Worm (Caenorhabditis elegans): ENCODE measurements around the gene Y53F4B.19.

The Y53F4B.19 gene

DNA sequence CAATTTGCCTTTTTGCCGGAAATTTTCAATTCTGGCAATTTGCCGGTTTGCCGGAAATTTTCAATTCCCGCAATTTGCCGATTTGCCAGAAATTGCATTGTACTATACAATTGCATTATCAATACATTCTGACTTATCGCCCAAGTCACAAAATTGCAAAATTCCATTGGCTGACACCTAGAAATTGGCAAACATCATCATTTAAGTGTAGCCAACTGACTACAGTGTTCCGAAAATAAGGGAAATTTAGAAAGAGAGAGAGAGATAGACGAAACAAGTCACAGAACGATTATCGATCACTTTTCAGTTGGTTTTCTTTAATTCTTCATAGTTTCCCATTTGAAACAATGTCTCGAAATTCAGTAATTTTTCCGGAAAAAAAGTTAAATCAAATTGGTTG lies 34.6 kb downstream of the Y53F4B.19 start:
- TF ChIP-seq hlh-8 (tag; optimal IDR thresholded peaks at IDR 0.05): no peak
- TF ChIP-seq sox-2 (GFP tag; IDR thresholded peaks at IDR 0.05): no peak
- peak; percentile 21 for TF ChIP-seq elt-2 (tag; optimal IDR thresholded peaks at IDR 0.05)
- no peak for TF ChIP-seq hlh-15 (tag; optimal IDR thresholded peaks at IDR 0.05)
- no peak for TF ChIP-seq syd-9 (tag; optimal IDR thresholded peaks at IDR 0.05)
- no peak for TF ChIP-seq ets-4 (tag; optimal IDR thresholded peaks at IDR 0.05)

DNA sequence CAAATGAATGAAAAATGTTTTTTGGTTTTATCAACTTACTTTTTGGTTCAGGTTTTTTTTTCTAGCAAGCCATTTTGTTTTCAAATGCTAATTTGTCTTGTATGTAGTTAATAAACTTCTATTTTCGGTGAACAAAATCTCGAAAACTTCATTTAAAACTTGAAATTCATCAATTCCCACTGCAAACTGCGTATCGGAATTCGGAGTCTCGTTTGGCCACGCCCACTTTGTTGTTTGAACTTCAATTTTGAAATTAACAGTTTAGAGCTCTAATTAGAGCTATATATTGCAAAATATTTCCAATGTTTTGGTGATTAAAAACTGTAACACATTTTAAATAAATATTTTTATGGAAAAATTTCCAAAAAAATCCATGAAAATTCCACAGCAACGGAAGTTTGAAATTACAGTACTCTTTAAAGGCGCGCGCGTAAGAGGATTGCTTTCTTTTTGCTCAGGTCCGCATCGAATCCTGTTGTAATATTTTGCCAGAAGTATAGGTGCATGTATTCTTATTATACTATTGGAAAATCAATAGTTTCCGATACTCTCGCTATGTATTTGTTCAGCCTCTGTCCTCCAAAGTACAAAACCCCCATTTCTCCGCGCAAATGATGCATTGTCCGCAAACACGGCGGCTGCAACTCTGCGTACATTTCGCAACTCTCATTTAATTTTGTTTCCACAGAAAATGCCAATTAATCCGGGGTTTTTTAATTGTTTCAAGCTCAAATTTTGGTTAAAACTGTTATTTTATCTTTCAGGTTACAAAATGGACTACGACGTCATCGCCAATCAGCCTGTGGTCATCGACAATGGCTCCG lies 43.0 kb downstream of the Y53F4B.19 start, which contains the start of gene arp-1:
TSS of gene arp-1 (plus strand) at position 765 of the 824 bp plus-strand sequence.
- TF ChIP-seq gmeb-2 (tag; optimal IDR thresholded peaks at IDR 0.05): no peak
- peak; percentile 45 for TF ChIP-seq ceh-31 (tag; optimal IDR thresholded peaks at IDR 0.05)
- TF ChIP-seq ceh-9 (tag; optimal IDR thresholded peaks at IDR 0.05): no peak
- TF ChIP-seq dmd-4 (tag; optimal IDR thresholded peaks at IDR 0.05; ENCODE audit: borderline replicate concordance): no peak
- TF ChIP-seq ama-1 (optimal IDR thresholded peaks at IDR 0.05): no peak
- no peak for TF ChIP-seq ceh-24 (tag; optimal IDR thresholded peaks at IDR 0.05)
- TF ChIP-seq hlh-8 (tag; optimal IDR thresholded peaks at IDR 0.05): no peak
- peak; percentile 10 for TF ChIP-seq zip-5 (tag; optimal IDR thresholded peaks at IDR 0.05)
- no peak for TF ChIP-seq nhr-232 (tag; optimal IDR thresholded peaks at IDR 0.05)
- TF ChIP-seq npax-4 (tag; optimal IDR thresholded peaks at IDR 0.05): no peak
- TF ChIP-seq odd-2 (tag; optimal IDR thresholded peaks at IDR 0.05): no peak
- no peak for TF ChIP-seq sox-2 (GFP tag; IDR thresholded peaks at IDR 0.05)
- TF ChIP-seq fax-1 (tag; optimal IDR thresholded peaks at IDR 0.05): no peak
- no peak for TF ChIP-seq fkh-6 (tag; optimal IDR thresholded peaks at IDR 0.05)
- no peak for TF ChIP-seq unc-86 (tag; optimal IDR thresholded peaks at IDR 0.05)
- no peak for TF ChIP-seq Y22D7AL.16 (tag; optimal IDR thresholded peaks at IDR 0.05)
- TF ChIP-seq lin-11 (tag; optimal IDR thresholded peaks at IDR 0.05): no peak
- TF ChIP-seq ceh-18 (tag; optimal IDR thresholded peaks at IDR 0.05): no peak
- TF ChIP-seq ets-4 (tag; optimal IDR thresholded peaks at IDR 0.05): no peak
- no peak for TF ChIP-seq hlh-15 (tag; optimal IDR thresholded peaks at IDR 0.05)
- TF ChIP-seq sox-4 (tag; optimal IDR thresholded peaks at IDR 0.05): no peak
- no peak for TF ChIP-seq ahr-1 (tag; optimal IDR thresholded peaks at IDR 0.05)
- no peak for TF ChIP-seq fkh-10 (GFP tag; optimal IDR thresholded peaks at IDR 0.05)
- no peak for TF ChIP-seq unc-3 (GFP tag; conservative IDR thresholded peaks at IDR 0.05)
- TF ChIP-seq unc-3 (tag; optimal IDR thresholded peaks at IDR 0.05): no peak
- no peak for TF ChIP-seq unc-55 (GFP tag; optimal IDR thresholded peaks at IDR 0.05)
- TF ChIP-seq F13H6.1 (tag; optimal IDR thresholded peaks at IDR 0.05): no peak
- TF ChIP-seq lim-6 (tag; optimal IDR thresholded peaks at IDR 0.05): no peak
- TF ChIP-seq eyg-1 (tag; optimal IDR thresholded peaks at IDR 0.05): no peak
- TF ChIP-seq elt-2 (tag; optimal IDR thresholded peaks at IDR 0.05): peak; percentile 20
- TF ChIP-seq pha-2 (tag; optimal IDR thresholded peaks at IDR 0.05): peak; percentile 4
- peak; percentile 67 for TF ChIP-seq unc-42 (tag; optimal IDR thresholded peaks at IDR 0.05)
- TF ChIP-seq hlh-30 (tag; optimal IDR thresholded peaks at IDR 0.05; ENCODE audit: insufficient read depth): no peak
- TF ChIP-seq sdc-2 (tag; optimal IDR thresholded peaks at IDR 0.05): no peak
- peak; percentile 3 for TF ChIP-seq ceh-34 (tag; optimal IDR thresholded peaks at IDR 0.05)
- peak; percentile 39 for TF ChIP-seq nfya-1 (tag; optimal IDR thresholded peaks at IDR 0.05)
- TF ChIP-seq pqm-1 (tag; optimal IDR thresholded peaks at IDR 0.05): no peak
- TF ChIP-seq syd-9 (tag; optimal IDR thresholded peaks at IDR 0.05): no peak
- TF ChIP-seq pha-4 (tag; optimal IDR thresholded peaks at IDR 0.05): no peak
- TF ChIP-seq C08G9.2 (tag; optimal IDR thresholded peaks at IDR 0.05): no peak
- no peak for TF ChIP-seq tbx-2 (tag; optimal IDR thresholded peaks at IDR 0.05)
- TF ChIP-seq ztf-16 (tag; optimal IDR thresholded peaks at IDR 0.05): no peak
- no peak for TF ChIP-seq T23F11.4 (GFP tag; optimal IDR thresholded peaks at IDR 0.05)
- TF ChIP-seq K02D7.2 (tag; optimal IDR thresholded peaks at IDR 0.05): peak; percentile 3
- no peak for TF ChIP-seq dve-1 (tag; optimal IDR thresholded peaks at IDR 0.05)
- TF ChIP-seq hlh-13 (GFP tag; optimal IDR thresholded peaks at IDR 0.05): no peak
- TF ChIP-seq ceh-48 (tag; optimal IDR thresholded peaks at IDR 0.05): peak; percentile 8
- TF ChIP-seq ceh-2 (tag; optimal IDR thresholded peaks at IDR 0.05): no peak
- TF ChIP-seq K09A11.1 (tag; optimal IDR thresholded peaks at IDR 0.05; ENCODE audit: insufficient read depth): no peak

All from whole organism, late embryonic.